Worm (Caenorhabditis elegans) whole organism, L3 larva: ENCODE measurements around the gene rpn-7.

Experiments
- aly-2 ChIP-seq: fragments of 150-350 bp; optimal IDR thresholded peaks from 2 replicates; lab custom pipeline; 2014; ENCODE audit warnings: missing biosample characterization, missing genetic modification characterization
- ceh-82 ChIP-seq: fragments of 150-350 bp; optimal IDR thresholded peaks from 2 replicates; lab custom pipeline; 2014; ENCODE audit warnings: missing biosample characterization, missing genetic modification characterization
- egl-27 ChIP-seq: sonication (generic microtip); optimal IDR thresholded peaks from 4 replicates; lab custom pipeline; 2017; ENCODE audit warnings: missing biosample characterization, missing genetic modification reagents, missing genetic modification characterization
- elt-3 ChIP-seq, 3 experiments: fragments of 150-350 bp in 1 of 3; sonication (generic microtip) in 2 of 3; optimal IDR thresholded peaks; 2 replicates in 2 of 3; 4 replicates in 1 of 3; lab custom pipeline; 2014 to 2017; ENCODE audit warnings: missing biosample characterization in 3 of 3, missing genetic modification characterization in 3 of 3
- fos-1 ChIP-seq: fragments of 150-350 bp; optimal IDR thresholded peaks from 2 replicates; lab custom pipeline; 2014; ENCODE audit warnings: missing biosample characterization, missing genetic modification characterization
- jun-1 ChIP-seq: fragments of 150-350 bp; optimal IDR thresholded peaks from 2 replicates; lab custom pipeline; 2014; ENCODE audit warnings: missing biosample characterization, missing genetic modification reagents, missing genetic modification characterization
- lin-15B ChIP-seq: fragments of 150-350 bp; optimal IDR thresholded peaks from 2 replicates; lab custom pipeline; 2014; ENCODE audit warnings: missing biosample characterization, missing genetic modification characterization
- mdl-1 ChIP-seq: fragments of 150-350 bp; optimal IDR thresholded peaks from 2 replicates; lab custom pipeline; 2014; ENCODE audit warnings: missing biosample characterization, missing genetic modification characterization
- nfya-1 ChIP-seq: sonication (generic microtip); optimal IDR thresholded peaks from 2 replicates; lab custom pipeline; 2017; ENCODE audit warnings: missing genetic modification characterization, mild to moderate bottlenecking, missing compliant biosample characterization, antibody characterized with exemption, moderate library complexity; ENCODE audit not compliant: insufficient read depth
- nhr-12 ChIP-seq: fragments of 150-350 bp; optimal IDR thresholded peaks from 2 replicates; lab custom pipeline; 2014; ENCODE audit warnings: missing biosample characterization, missing genetic modification characterization
- pqm-1 ChIP-seq: fragments of 150-350 bp; optimal IDR thresholded peaks from 2 replicates; lab custom pipeline; 2017; ENCODE audit warnings: missing biosample characterization, missing genetic modification characterization, inconsistent platforms
- unc-62 ChIP-seq: fragments of 150-350 bp; sonication (generic microtip); optimal IDR thresholded peaks from 4 replicates; lab custom pipeline; 2014; ENCODE audit warnings: missing biosample characterization, missing genetic modification reagents, missing genetic modification characterization
- zag-1 ChIP-seq: fragments of 150-350 bp; optimal IDR thresholded peaks from 2 replicates; lab custom pipeline; 2014; ENCODE audit warnings: missing biosample characterization, missing genetic modification characterization
- ztf-11 ChIP-seq: fragments of 150-350 bp; optimal IDR thresholded peaks from 2 replicates; lab custom pipeline; 2014; ENCODE audit warnings: missing biosample characterization, missing genetic modification characterization

DNA sequence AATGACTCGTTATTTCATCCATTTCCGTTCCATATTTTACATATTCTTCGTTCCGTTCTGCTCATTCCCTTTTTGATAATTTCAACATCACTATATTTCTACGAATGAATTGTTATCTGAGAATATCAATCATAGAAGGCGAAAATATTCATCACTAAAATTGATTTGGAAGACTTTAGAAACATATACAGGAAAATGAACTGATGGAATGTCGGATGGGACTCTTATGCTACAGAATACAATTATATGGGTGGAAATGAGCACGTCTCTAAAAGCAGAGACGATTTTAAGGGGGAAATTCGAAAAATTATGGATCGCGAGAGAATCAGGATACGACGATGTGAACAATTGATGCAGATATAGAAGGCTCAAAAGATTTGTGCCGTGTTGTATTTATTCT lies 3.6 kb downstream of the rpn-7 start:
- no peak for TF ChIP-seq pqm-1 (tag; lab: Kevin White, UChicago)
- TF ChIP-seq ztf-11 = no peak
- TF ChIP-seq aly-2 (tag; lab: Kevin White, UChicago) = no peak
- no peak for TF ChIP-seq zag-1 (tag; lab: Kevin White, UChicago)
- TF ChIP-seq nhr-12 (tag; lab: Kevin White, UChicago) = no peak
- TF ChIP-seq fos-1 (tag; lab: Kevin White, UChicago) = no peak
- TF ChIP-seq elt-3 (tag; optimal IDR thresholded peaks at IDR 0.05; lab: Kevin White, UChicago) = no peak
- no peak for TF ChIP-seq ceh-82 (tag; lab: Kevin White, UChicago)
- TF ChIP-seq nfya-1 (tag; lab: Kevin White, UChicago) = no peak
- TF ChIP-seq unc-62 = no peak
- TF ChIP-seq lin-15B = no peak
- no peak for TF ChIP-seq mdl-1 (tag; lab: Kevin White, UChicago)
- no peak for TF ChIP-seq egl-27
- TF ChIP-seq jun-1 = no peak
